Fruit fly (Drosophila melanogaster): ENCODE measurements around the gene msn.

Gene msn

DNA sequence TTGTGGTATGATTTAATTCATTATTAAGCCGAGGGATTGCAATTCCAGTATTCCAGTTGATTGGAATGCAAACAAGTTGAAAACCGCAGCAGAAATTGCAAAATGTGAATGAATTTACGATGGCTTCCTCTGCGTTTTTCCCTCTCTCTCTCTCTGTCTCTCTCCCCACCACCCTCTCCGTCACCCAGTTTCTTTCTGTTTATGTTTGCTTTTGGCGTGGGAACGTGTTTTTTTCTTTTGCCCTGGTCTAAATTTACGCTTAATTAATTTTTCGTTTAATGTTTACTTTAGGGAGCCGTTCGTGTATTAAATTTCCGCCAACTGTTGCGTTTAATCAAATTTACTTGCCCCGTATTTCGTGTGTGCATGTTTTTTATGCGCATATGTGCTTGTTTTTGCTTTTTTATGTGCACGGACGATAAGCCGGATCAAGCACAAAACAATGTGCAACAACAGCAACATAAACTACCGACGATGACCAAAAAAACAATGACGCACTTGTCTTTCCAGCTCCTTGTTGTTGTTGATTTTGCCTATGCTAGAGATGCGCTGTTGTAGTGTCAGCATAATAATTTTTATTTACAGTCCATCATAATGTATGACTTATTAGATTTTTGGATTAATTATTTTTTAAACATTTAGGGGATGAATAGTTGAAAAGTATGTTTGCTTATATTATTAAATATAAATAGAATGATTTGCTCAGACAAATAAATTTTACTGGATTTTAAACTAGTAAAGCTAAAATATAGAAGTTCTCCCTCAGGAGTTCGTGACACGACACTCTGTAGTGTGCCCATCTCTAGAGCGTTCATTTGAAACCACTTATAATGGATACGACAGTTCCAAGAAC lies 3.8 kb upstream of the msn start:
- TF ChIP-seq CG15336 (GFP tag; IDR thresholded peaks at IDR 0.05), result peak; percentile 65
- TF ChIP-seq Hr39 (GFP tag; optimal IDR thresholded peaks at IDR 0.05), result no peak
- TF ChIP-seq dac (GFP tag; optimal IDR thresholded peaks at IDR 0.05), result no peak
- peak; percentile 18 for TF ChIP-seq CG7368 (GFP tag; optimal IDR thresholded peaks at IDR 0.05)
- peak; percentile 49 for TF ChIP-seq Sox102F (GFP tag; optimal IDR thresholded peaks at IDR 0.05)
- peak; percentile 72; the same call in 2 of the 3 replicates for TF ChIP-seq CG8119 (GFP tag; IDR thresholded peaks at IDR 0.05)
- TF ChIP-seq CG3919 (GFP tag; optimal IDR thresholded peaks at IDR 0.05), result peak; percentile 49
- peak; percentile 56 for TF ChIP-seq achi (GFP tag; optimal IDR thresholded peaks at IDR 0.05)
- peak; percentile 4 for TF ChIP-seq Sox14 (GFP tag; optimal IDR thresholded peaks at IDR 0.05)
- peak; percentile 64 for TF ChIP-seq OdsH (GFP tag; optimal IDR thresholded peaks at IDR 0.05)
- TF ChIP-seq CG6854 (GFP tag; optimal IDR thresholded peaks at IDR 0.05), result peak; percentile 22
- peak; percentile 34 for TF ChIP-seq pdm3 (GFP tag; optimal IDR thresholded peaks at IDR 0.05)
- peak; percentile 12 for TF ChIP-seq CG6276 (GFP tag; optimal IDR thresholded peaks at IDR 0.05)
- TF ChIP-seq acj6 (GFP tag; optimal IDR thresholded peaks at IDR 0.05), result peak; percentile 51
- TF ChIP-seq esn (GFP tag; optimal IDR thresholded peaks at IDR 0.05), result peak; percentile 47
- no peak for TF ChIP-seq CG6163 (GFP tag; IDR thresholded peaks at IDR 0.05)
- TF ChIP-seq eg (GFP tag; IDR thresholded peaks at IDR 0.05), result peak; percentile 46; the same call in 2 of the 3 replicates
- TF ChIP-seq Smox (GFP tag; optimal IDR thresholded peaks at IDR 0.05), result peak; percentile 7
- TF ChIP-seq cyc (GFP tag; optimal IDR thresholded peaks at IDR 0.05), result peak; percentile 18
- TF ChIP-seq CG11294 (GFP tag; IDR thresholded peaks at IDR 0.05), result no peak
- TF ChIP-seq vri (GFP tag; optimal IDR thresholded peaks at IDR 0.05), result no peak
- peak; percentile 4 for TF ChIP-seq Lpt (GFP tag; optimal IDR thresholded peaks at IDR 0.05)
- peak; percentile 60 for TF ChIP-seq CG10631 (GFP tag; optimal IDR thresholded peaks at IDR 0.05)
- peak in 1 of 2 experiments; percentile 72 for TF ChIP-seq salr (GFP tag; optimal IDR thresholded peaks at IDR 0.05)
- no peak for TF ChIP-seq CG6808 (GFP tag; optimal IDR thresholded peaks at IDR 0.05)
- no peak for TF ChIP-seq Ets21C (GFP tag; optimal IDR thresholded peaks at IDR 0.05)
- no peak for TF ChIP-seq Eip93F (GFP tag; optimal IDR thresholded peaks at IDR 0.05)
- peak; percentile 49 for TF ChIP-seq svp (GFP tag)
- no peak for TF ChIP-seq CG10669 (GFP tag; optimal IDR thresholded peaks at IDR 0.05)
- no peak for TF ChIP-seq CG1621 (tag; optimal IDR thresholded peaks at IDR 0.05)
- peak; percentile 24 for TF ChIP-seq CG34406 (GFP tag; optimal IDR thresholded peaks at IDR 0.05)
- TF ChIP-seq Met (GFP tag; optimal IDR thresholded peaks at IDR 0.05), result peak; percentile 31
- TF ChIP-seq Ets96B (tag; optimal IDR thresholded peaks at IDR 0.05), result no peak
- TF ChIP-seq topi (GFP tag; optimal IDR thresholded peaks at IDR 0.05), result peak; percentile 37
- peak; percentile 19 for TF ChIP-seq fd85E (GFP tag; optimal IDR thresholded peaks at IDR 0.05)
- no peak for TF ChIP-seq Gug (GFP tag; IDR thresholded peaks at IDR 0.05)
- no peak for TF ChIP-seq Sox15 (GFP tag; optimal IDR thresholded peaks at IDR 0.05)
- peak; percentile 35 for TF ChIP-seq CG31627 (GFP tag; optimal IDR thresholded peaks at IDR 0.05)
- peak; percentile 69 for TF ChIP-seq CG32006 (GFP tag; optimal IDR thresholded peaks at IDR 0.05)
- peak; percentile 5 for TF ChIP-seq CG9139 (GFP tag; optimal IDR thresholded peaks at IDR 0.05)
- peak; percentile 82 for TF ChIP-seq fkh (GFP tag; optimal IDR thresholded peaks at IDR 0.05)
- TF ChIP-seq dsx (GFP tag; optimal IDR thresholded peaks at IDR 0.05; ENCODE audit: poor library complexity, severe bottlenecking), result peak; percentile 45
- TF ChIP-seq CG8319 (GFP tag; optimal IDR thresholded peaks at IDR 0.05), result no peak
- TF ChIP-seq lz (GFP tag; optimal IDR thresholded peaks at IDR 0.05), result peak; percentile 31
- no peak for TF ChIP-seq CG3032 (tag; optimal IDR thresholded peaks at IDR 0.05)
- TF ChIP-seq Eip75B (GFP tag; optimal IDR thresholded peaks at IDR 0.05), result peak; percentile 29
- TF ChIP-seq spab (GFP tag; optimal IDR thresholded peaks at IDR 0.05), result no peak
- TF ChIP-seq CG8632 (GFP tag; optimal IDR thresholded peaks at IDR 0.05), result peak; percentile 21
- no peak for TF ChIP-seq CG11762 (GFP tag; optimal IDR thresholded peaks at IDR 0.05; ENCODE audit: insufficient read depth)
- no peak for TF ChIP-seq CG11902 (GFP tag; optimal IDR thresholded peaks at IDR 0.05)
- TF ChIP-seq Hr4 (GFP tag; optimal IDR thresholded peaks at IDR 0.05), result peak; percentile 56
